Worm (Caenorhabditis elegans) whole organism, young adult: Measurements from ENCODE around the gene dmd-7.

Source experiments
- B0261.1 ChIP-seq: sonication (generic microtip); optimal IDR thresholded peaks from 2 replicates; lab custom pipeline; 2016; ENCODE audit warnings: mild to moderate bottlenecking, missing genetic modification characterization, moderate library complexity, missing compliant biosample characterization
- B0336.3 ChIP-seq: fragments of 200-800 bp; sonication (Bioruptor generic); IDR thresholded peaks from 2 replicates; pipeline ENCODE4 v1.3.6; 2022; ENCODE audit warnings: missing genetic modification characterization, missing compliant biosample characterization
- C06A6.2 ChIP-seq: fragments of 200-800 bp; sonication (Bioruptor generic); conservative IDR thresholded peaks from 2 replicates; pipeline ENCODE4 v1.3.6; 2022; ENCODE audit warnings: missing genetic modification characterization, missing compliant biosample characterization
- F10E7.11 ChIP-seq: sonication (generic microtip); optimal IDR thresholded peaks from 2 replicates; lab custom pipeline; 2017; ENCODE audit warnings: mild to moderate bottlenecking, missing genetic modification characterization, moderate library complexity, missing compliant biosample characterization
- K11D2.4 ChIP-seq: fragments of 200-800 bp; sonication (Bioruptor generic); IDR thresholded peaks from 2 replicates; pipeline ENCODE4 v1.3.6; 2022; ENCODE audit warnings: missing genetic modification reagents, missing genetic modification characterization, missing compliant biosample characterization
- ama-1 ChIP-seq, 3 experiments: fragments of 150-350 bp in 1 of 3; sonication (generic microtip) in 2 of 3; optimal IDR thresholded peaks; 2 replicates each; lab custom pipeline; 2014 to 2018; ENCODE audit warnings: missing biosample characterization in 2 of 3, missing genetic modification characterization in 2 of 3, missing genetic modification reagents in 2 of 3
- atf-7 ChIP-seq: sonication (generic microtip); optimal IDR thresholded peaks from 2 replicates; lab custom pipeline; 2017; ENCODE audit warnings: mild to moderate bottlenecking, missing genetic modification characterization, missing compliant biosample characterization
- attf-3 ChIP-seq: fragments of 200-800 bp; sonication (Bioruptor generic); conservative IDR thresholded peaks from 2 replicates; pipeline ENCODE4 v1.3.6; 2022; ENCODE audit warnings: missing genetic modification reagents, missing genetic modification characterization, missing compliant biosample characterization
- bed-1 ChIP-seq: fragments of 200-800 bp; sonication (Bioruptor generic); IDR thresholded peaks from 2 replicates; pipeline ENCODE4 v1.3.6; 2022; ENCODE audit warnings: missing genetic modification reagents, missing genetic modification characterization, missing compliant biosample characterization
- cebp-1 ChIP-seq, 2 experiments: fragments of 200-800 bp in 1 of 2; sonication (Bioruptor generic) in 1 of 2; sonication (generic microtip) in 1 of 2; IDR thresholded peaks in 1 of 2; optimal IDR thresholded peaks in 1 of 2; 2 replicates each; pipeline versions ENCODE4 v1.3.6 to Lab custom; 2017 to 2022; ENCODE audit warnings: missing compliant biosample characterization in 2 of 2, missing genetic modification characterization in 2 of 2, mild to moderate bottlenecking in 1 of 2, missing genetic modification reagents in 1 of 2, moderate library complexity in 1 of 2
- cebp-2 ChIP-seq: fragments of 200-800 bp; sonication (Bioruptor generic); IDR thresholded peaks from 2 replicates; pipeline ENCODE4 v1.3.6; 2022; ENCODE audit warnings: missing genetic modification characterization, missing compliant biosample characterization
- ceh-27 ChIP-seq: fragments of 200-800 bp; sonication (Bioruptor generic); optimal IDR thresholded peaks from 2 replicates; lab custom pipeline; 2018; ENCODE audit warnings: mild to moderate bottlenecking, missing genetic modification characterization, moderate library complexity, missing compliant biosample characterization
- ceh-58 ChIP-seq: fragments of 200-800 bp; sonication (Bioruptor generic); IDR thresholded peaks from 2 replicates; pipeline ENCODE4 v1.3.6; 2022; ENCODE audit warnings: missing genetic modification characterization, missing compliant biosample characterization
- chd-7 ChIP-seq: sonication (generic microtip); optimal IDR thresholded peaks from 2 replicates; lab custom pipeline; 2016; ENCODE audit warnings: mild to moderate bottlenecking, missing genetic modification characterization, moderate library complexity, missing compliant biosample characterization
- die-1 ChIP-seq: sonication (generic microtip); optimal IDR thresholded peaks from 2 replicates; lab custom pipeline; 2016; ENCODE audit warnings: missing genotype, mild to moderate bottlenecking, missing genetic modification characterization, missing compliant biosample characterization
- egrh-3 ChIP-seq: fragments of 200-800 bp; sonication (Bioruptor generic); IDR thresholded peaks from 2 replicates; pipeline ENCODE4 v1.3.6; 2022; ENCODE audit warnings: missing genetic modification reagents, missing genetic modification characterization, missing compliant biosample characterization
- ekl-4 ChIP-seq: fragments of 200-800 bp; sonication (Bioruptor generic); IDR thresholded peaks from 2 replicates; pipeline ENCODE4 v1.3.6; 2022; ENCODE audit warnings: missing genetic modification reagents, missing genetic modification characterization, missing compliant biosample characterization
- him-1 ChIP-seq: sonication (generic microtip); optimal IDR thresholded peaks from 2 replicates; lab custom pipeline; 2016; ENCODE audit warnings: missing genotype, missing genetic modification reagents, missing genetic modification characterization, missing compliant biosample characterization
- hmg-20 ChIP-seq: fragments of 200-800 bp; sonication (Bioruptor generic); IDR thresholded peaks from 2 replicates; pipeline ENCODE4 v1.3.6; 2022; ENCODE audit warnings: missing genetic modification reagents, missing genetic modification characterization, missing compliant biosample characterization
- let-607 ChIP-seq, 2 experiments: fragments of 200-800 bp in 1 of 2; sonication (Bioruptor generic) in 1 of 2; sonication (generic microtip) in 1 of 2; optimal IDR thresholded peaks; 2 replicates each; lab custom pipeline; 2016 to 2018; ENCODE audit warnings: mild to moderate bottlenecking in 2 of 2, missing compliant biosample characterization in 2 of 2, missing genetic modification characterization in 2 of 2, moderate library complexity in 2 of 2, missing genotype in 1 of 2
- lin-26 ChIP-seq: fragments of 200-800 bp; sonication (Bioruptor generic); IDR thresholded peaks from 2 replicates; pipeline ENCODE4 v1.3.6; 2022; ENCODE audit warnings: missing genetic modification reagents, missing genetic modification characterization, missing compliant biosample characterization
- lin-40 ChIP-seq: sonication (generic microtip); optimal IDR thresholded peaks from 2 replicates; lab custom pipeline; 2016; ENCODE audit warnings: missing genetic modification characterization, mild to moderate bottlenecking, missing compliant biosample characterization, missing genotype, missing genetic modification reagents
- madf-10 ChIP-seq: sonication (generic microtip); optimal IDR thresholded peaks from 2 replicates; lab custom pipeline; 2016; ENCODE audit warnings: mild to moderate bottlenecking, missing genetic modification characterization, missing compliant biosample characterization
- madf-8 ChIP-seq: fragments of 200-800 bp; sonication (Bioruptor generic); conservative IDR thresholded peaks from 2 replicates; pipeline ENCODE4 v1.3.6; 2022; ENCODE audit warnings: missing genetic modification reagents, missing genetic modification characterization, missing compliant biosample characterization
- mcd-1 ChIP-seq: fragments of 200-800 bp; sonication (Bioruptor generic); IDR thresholded peaks from 2 replicates; pipeline ENCODE4 v1.3.6; 2022; ENCODE audit warnings: missing genetic modification reagents, missing genetic modification characterization, missing compliant biosample characterization
- nhr-120 ChIP-seq: fragments of 200-800 bp; sonication (Bioruptor generic); IDR thresholded peaks from 2 replicates; pipeline ENCODE4 v1.3.6; 2022; ENCODE audit warnings: missing genetic modification characterization, missing compliant biosample characterization
- nhr-80 ChIP-seq: sonication (generic microtip); optimal IDR thresholded peaks from 2 replicates; lab custom pipeline; 2016; ENCODE audit warnings: missing genetic modification characterization, missing compliant biosample characterization
- pha-4 ChIP-seq: fragments of 150-350 bp; sonication (generic microtip); optimal IDR thresholded peaks from 2 replicates; lab custom pipeline; 2014; ENCODE audit warnings: missing biosample characterization, missing genetic modification reagents, missing genetic modification characterization
- rpc-1 ChIP-seq, 2 experiments: fragments of 150-350 bp in 1 of 2; sonication (generic microtip) in 1 of 2; optimal IDR thresholded peaks; 2 replicates each; lab custom pipeline; 2014 to 2018; ENCODE audit warnings: missing biosample characterization in 1 of 2, missing genetic modification characterization in 1 of 2, missing genetic modification reagents in 1 of 2, missing genotype in 1 of 2
- snpc-4 ChIP-seq, 5 experiments: fragments of 150-350 bp in 1 of 5; sonication (generic microtip) in 4 of 5; optimal IDR thresholded peaks; 2 replicates each; lab custom pipeline; 2014 to 2018; ENCODE audit warnings: missing genetic modification characterization in 5 of 5, missing biosample characterization in 3 of 5, antibody characterized with exemption in 2 of 5, mild to moderate bottlenecking in 2 of 5, missing compliant biosample characterization in 2 of 5, missing genotype in 2 of 5, moderate library complexity in 2 of 5, missing genetic modification reagents in 1 of 5
- somi-1 ChIP-seq: fragments of 200-800 bp; sonication (Bioruptor generic); optimal IDR thresholded peaks from 2 replicates; lab custom pipeline; 2018; ENCODE audit warnings: mild to moderate bottlenecking, missing genetic modification characterization, missing compliant biosample characterization
- tbp1 ChIP-seq: fragments of 200-800 bp; sonication (Bioruptor generic); optimal IDR thresholded peaks from 2 replicates; lab custom pipeline; 2018; ENCODE audit warnings: mild to moderate bottlenecking, missing genetic modification characterization, missing compliant biosample characterization
- ztf-22 ChIP-seq: fragments of 200-800 bp; sonication (Bioruptor generic); optimal IDR thresholded peaks from 2 replicates; lab custom pipeline; 2018; ENCODE audit warnings: mild to moderate bottlenecking, missing genetic modification characterization, moderate library complexity, missing compliant biosample characterization
- ztf-26 ChIP-seq: sonication (generic microtip); optimal IDR thresholded peaks from 2 replicates; lab custom pipeline; 2017; ENCODE audit warnings: missing genetic modification characterization, missing compliant biosample characterization

The dmd-7 gene

ce11 chrV:6234876-6235275 is 11.9 kb upstream of the dmd-7 start, which contains the start of gene K08B12.3 (continued):
- TF ChIP-seq snpc-4 (GFP tag; optimal IDR thresholded peaks at IDR 0.05; lab: Kevin White, UChicago) (no peak), snpc-4 (tag; optimal IDR thresholded peaks at IDR 0.05; lab: Kevin White, UChicago) (no peak), atf-7 (no peak)

ce11 chrV:6238347-6238746 is 8.4 kb upstream of the dmd-7 start:
- TF ChIP-seq somi-1 (GFP tag; lab: Kevin White, UChicago) (peak; percentile 88), madf-10 (tag; lab: Kevin White, UChicago) (no peak), lin-26 (GFP tag; lab: Robert Waterston, UW) (peak; percentile 69; the same call in 1 of the 2 replicates), chd-7 (tag; lab: Kevin White, UChicago) (peak; percentile 15), ama-1 (optimal IDR thresholded peaks at IDR 0.05; lab: Kevin White, UChicago) (no peak), ama-1 (GFP tag; optimal IDR thresholded peaks at IDR 0.05; lab: Kevin White, UChicago) (no peak), C06A6.2 (GFP tag; lab: Robert Waterston, UW) (peak; percentile 74), F10E7.11 (tag; lab: Kevin White, UChicago) (no peak), K11D2.4 (GFP tag; lab: Robert Waterston, UW) (peak; percentile 75; the same call in 1 of the 2 replicates), lin-40 (tag; lab: Kevin White, UChicago) (peak; percentile 55), ztf-26 (peak; percentile 60), die-1 (tag; lab: Kevin White, UChicago) (peak; percentile 23)

ce11 chrV:6239855-6240254 is 6.9 kb upstream of the dmd-7 start:
- TF ChIP-seq lin-40 (tag; lab: Kevin White, UChicago), result peak; percentile 62
- TF ChIP-seq madf-8 (GFP tag; lab: Robert Waterston, UW), result no peak
- no peak for TF ChIP-seq cebp-2
- TF ChIP-seq ztf-26, result peak; percentile 26
- TF ChIP-seq nhr-80 (tag; lab: Kevin White, UChicago), result peak; percentile 55
- 0 out of 2 replicates have a peak, but pooled peaks have one; percentile 10 for TF ChIP-seq C06A6.2 (GFP tag; lab: Robert Waterston, UW)
- no peak for TF ChIP-seq attf-3 (GFP tag; lab: Robert Waterston, UW)
- no peak for TF ChIP-seq hmg-20 (GFP tag; lab: Robert Waterston, UW)
- no peak for TF ChIP-seq ekl-4 (GFP tag; lab: Robert Waterston, UW)
- TF ChIP-seq rpc-1 (optimal IDR thresholded peaks at IDR 0.05; lab: Kevin White, UChicago), result no peak
- TF ChIP-seq rpc-1 (tag; optimal IDR thresholded peaks at IDR 0.05; lab: Kevin White, UChicago), result no peak
- no peak for TF ChIP-seq madf-10 (tag; lab: Kevin White, UChicago)
- TF ChIP-seq, all 124 proteins: peak for 4

ce11 chrV:6240735-6241134 is 6.0 kb upstream of the dmd-7 start:
- TF ChIP-seq ztf-26 (peak; percentile 38), atf-7 (peak; percentile 29), ztf-22 (peak; percentile 15), cebp-1 (GFP tag; IDR thresholded peaks at IDR 0.05; lab: Robert Waterston, UW) (no peak), cebp-1 (tag; optimal IDR thresholded peaks at IDR 0.05; lab: Kevin White, UChicago) (peak; percentile 67), mcd-1 (GFP tag; lab: Robert Waterston, UW) (peak; percentile 37; the same call in 1 of the 2 replicates), tbp1 (GFP tag; lab: Kevin White, UChicago) (peak; percentile 25), ceh-58 (no peak), egrh-3 (no peak), pha-4 (tag; lab: Kevin White, UChicago) (peak; percentile 88), nhr-80 (tag; lab: Kevin White, UChicago) (peak; percentile 57), bed-1 (GFP tag; lab: Robert Waterston, UW) (no peak), lin-40 (tag; lab: Kevin White, UChicago) (peak; percentile 48), nhr-120 (GFP tag; lab: Robert Waterston, UW) (no peak), let-607 (tag; optimal IDR thresholded peaks at IDR 0.05; lab: Kevin White, UChicago) (peak in 1 of 2 experiments; percentile 36), B0261.1 (tag; lab: Kevin White, UChicago) (no peak), him-1 (no peak), F10E7.11 (tag; lab: Kevin White, UChicago) (no peak), B0336.3 (GFP tag; lab: Robert Waterston, UW) (0 out of 2 replicates have a peak, but pooled peaks have one; percentile 27), ceh-27 (GFP tag; lab: Kevin White, UChicago) (peak; percentile 20), madf-10 (tag; lab: Kevin White, UChicago) (peak; percentile 21), somi-1 (GFP tag; lab: Kevin White, UChicago) (peak; percentile 40)
